Fruit fly (Drosophila melanogaster) whole organism, wandering third instar larva: Measurements from ENCODE around the gene CG16974.

Source experiments
- Abd-B ChIP-seq: fragments of >200 bp; optimal IDR thresholded peaks from 2 replicates; lab custom pipeline; 2017; ENCODE audit warnings: missing biosample characterization, missing genetic modification characterization
- CG32264 ChIP-seq: fragments of 200-800 bp; sonication (Bioruptor generic); optimal IDR thresholded peaks from 2 replicates; lab custom pipeline; 2016; ENCODE audit warnings: missing biosample characterization, missing genetic modification characterization
- CG9705 ChIP-seq: fragments of 200-800 bp; sonication (Bioruptor generic); optimal IDR thresholded peaks from 2 replicates; lab custom pipeline; 2018; ENCODE audit warnings: missing biosample characterization, mild to moderate bottlenecking, missing genetic modification characterization
- CrebA ChIP-seq: fragments of 200-800 bp; sonication (Bioruptor generic); optimal IDR thresholded peaks from 2 replicates; lab custom pipeline; 2016; ENCODE audit warnings: missing biosample characterization, mild to moderate bottlenecking, missing genetic modification characterization, borderline replicate concordance
- Dfd ChIP-seq: fragments of >200 bp; optimal IDR thresholded peaks from 2 replicates; lab custom pipeline; 2017; ENCODE audit warnings: missing biosample characterization, missing genetic modification characterization
- Dif ChIP-seq: fragments of 200-275, 200-300 bp; sonication (Bioruptor generic); optimal IDR thresholded peaks from 2 replicates; lab custom pipeline; 2018; ENCODE audit warnings: missing biosample characterization, missing genetic modification characterization; ENCODE audit not compliant: partially characterized antibody
- GATAd ChIP-seq: sonication (Bioruptor generic); optimal IDR thresholded peaks from 2 replicates; lab custom pipeline; 2016; ENCODE audit warnings: missing biosample characterization, missing genetic modification characterization
- HLH106 ChIP-seq: fragments of 200-800 bp; optimal IDR thresholded peaks from 3 replicates; lab custom pipeline; 2019; ENCODE audit warnings: missing biosample characterization, mild to moderate bottlenecking, missing genetic modification characterization, moderate library complexity
- Hnf4 ChIP-seq: fragments of 200-800 bp; sonication (Bioruptor generic); optimal IDR thresholded peaks from 2 replicates; lab custom pipeline; 2016; ENCODE audit warnings: missing biosample characterization, mild to moderate bottlenecking, missing genetic modification characterization
- Hr78 ChIP-seq: fragments of >200 bp; optimal IDR thresholded peaks from 2 replicates; lab custom pipeline; 2017; ENCODE audit warnings: missing biosample characterization, missing genetic modification characterization
- Hr83 ChIP-seq: fragments of 200-300 bp; sonication (Bioruptor generic); optimal IDR thresholded peaks from 2 replicates; lab custom pipeline; 2016; ENCODE audit warnings: missing biosample characterization, mild to moderate bottlenecking, missing genetic modification characterization, moderate library complexity; ENCODE audit not compliant: poor library complexity, severe bottlenecking
- Jra ChIP-seq: sonication (Bioruptor generic); optimal IDR thresholded peaks from 2 replicates; lab custom pipeline; 2016; ENCODE audit warnings: missing biosample characterization, missing genetic modification characterization
- Mio ChIP-seq: sonication (Bioruptor generic); optimal IDR thresholded peaks from 2 replicates; lab custom pipeline; 2016; ENCODE audit warnings: missing biosample characterization, missing genetic modification characterization
- Myc ChIP-seq: fragments of >200 bp; optimal IDR thresholded peaks from 2 replicates; lab custom pipeline; 2017
- N ChIP-seq: fragments of >200 bp; optimal IDR thresholded peaks from 2 replicates; lab custom pipeline; 2018; ENCODE audit warnings: missing biosample characterization, missing external identifiers, missing genetic modification characterization
- OdsH ChIP-seq: fragments of 200-800 bp; sonication (Bioruptor generic); optimal IDR thresholded peaks from 2 replicates; lab custom pipeline; 2016; ENCODE audit warnings: missing biosample characterization, mild to moderate bottlenecking, missing genetic modification characterization
- Rel ChIP-seq, 2 experiments: fragments of 200-800 bp; sonication (Bioruptor generic) in 1 of 2; optimal IDR thresholded peaks; 2 replicates in 1 of 2; 3 replicates in 1 of 2; lab custom pipeline; 2016 to 2019; ENCODE audit warnings: mild to moderate bottlenecking in 2 of 2, missing biosample characterization in 2 of 2, missing genetic modification characterization in 2 of 2, moderate library complexity in 1 of 2
- Sp1 ChIP-seq: fragments of 200-800 bp; sonication (Bioruptor generic); optimal IDR thresholded peaks from 3 replicates; lab custom pipeline; 2019; ENCODE audit warnings: missing biosample characterization, mild to moderate bottlenecking, missing genetic modification characterization, moderate library complexity
- brk ChIP-seq: fragments of 200-800 bp; sonication (Bioruptor generic); optimal IDR thresholded peaks from 2 replicates; lab custom pipeline; 2016; ENCODE audit warnings: missing biosample characterization, mild to moderate bottlenecking, missing genetic modification characterization
- dl ChIP-seq, 2 experiments: fragments of 175-275, 200-275 bp in 1 of 2; fragments of 200-275 bp in 1 of 2; sonication (Bioruptor generic); optimal IDR thresholded peaks; lab custom pipeline; 2018; ENCODE audit warnings: mild to moderate bottlenecking in 2 of 2, missing biosample characterization in 2 of 2, missing genetic modification characterization in 2 of 2, moderate library complexity in 2 of 2; ENCODE audit not compliant: partially characterized antibody in 2 of 2, insufficient read depth in 1 of 2
- dmrt93B ChIP-seq: fragments of 200-800 bp; sonication (Bioruptor generic); optimal IDR thresholded peaks from 2 replicates; lab custom pipeline; 2018; ENCODE audit warnings: missing biosample characterization, mild to moderate bottlenecking, missing genetic modification characterization
- dsf ChIP-seq: sonication (Bioruptor generic); optimal IDR thresholded peaks from 2 replicates; lab custom pipeline; 2016; ENCODE audit warnings: missing biosample characterization, missing genetic modification characterization, borderline replicate concordance
- ey ChIP-seq: fragments of 200-800 bp; sonication (Bioruptor generic); optimal IDR thresholded peaks from 2 replicates; lab custom pipeline; 2016; ENCODE audit warnings: missing biosample characterization, missing genetic modification characterization
- foxo ChIP-seq, 2 experiments: fragments of 200-800 bp; sonication (Bioruptor generic); optimal IDR thresholded peaks; 2 replicates in 1 of 2; 3 replicates in 1 of 2; lab custom pipeline; 2016 to 2017; ENCODE audit warnings: missing biosample characterization in 2 of 2, missing genetic modification characterization in 2 of 2
- fru ChIP-seq: fragments of 200-800 bp; sonication (Bioruptor generic); optimal IDR thresholded peaks from 3 replicates; lab custom pipeline; 2016; ENCODE audit warnings: missing biosample characterization, mild to moderate bottlenecking, missing genetic modification characterization
- h ChIP-seq: fragments of 200-800 bp; sonication (Bioruptor generic); optimal IDR thresholded peaks from 3 replicates; lab custom pipeline; 2016; ENCODE audit warnings: missing biosample characterization, mild to moderate bottlenecking, missing genetic modification characterization
- jim ChIP-seq: fragments of 175-275, 200-325 bp; sonication (Bioruptor generic); optimal IDR thresholded peaks from 2 replicates; lab custom pipeline; 2016; ENCODE audit warnings: missing biosample characterization, mild to moderate bottlenecking, missing genetic modification characterization
- lola ChIP-seq: fragments of >200 bp; optimal IDR thresholded peaks from 2 replicates; lab custom pipeline; 2017; ENCODE audit warnings: missing biosample characterization, missing genetic modification characterization
- psq ChIP-seq: fragments of 200-800 bp; sonication (Bioruptor generic); optimal IDR thresholded peaks from 3 replicates; lab custom pipeline; 2017; ENCODE audit warnings: missing biosample characterization, mild to moderate bottlenecking, missing genetic modification characterization, moderate library complexity
- rgr ChIP-seq: fragments of 200-800 bp; sonication (Bioruptor generic); optimal IDR thresholded peaks from 3 replicates; lab custom pipeline; 2016; ENCODE audit warnings: missing biosample characterization, mild to moderate bottlenecking, missing genetic modification characterization
- sage ChIP-seq: fragments of 200-800 bp; sonication (Bioruptor generic); optimal IDR thresholded peaks from 2 replicates; lab custom pipeline; 2016; ENCODE audit warnings: missing biosample characterization, mild to moderate bottlenecking, missing genetic modification characterization
- sv ChIP-seq: fragments of 200-800 bp; sonication (Bioruptor generic); optimal IDR thresholded peaks from 3 replicates; lab custom pipeline; 2016; ENCODE audit warnings: missing biosample characterization, missing genetic modification characterization
- tai ChIP-seq: sonication (Bioruptor generic); optimal IDR thresholded peaks from 2 replicates; lab custom pipeline; 2016; ENCODE audit warnings: missing biosample characterization, missing genetic modification characterization
- usp ChIP-seq: fragments of >200 bp; optimal IDR thresholded peaks from 2 replicates; lab custom pipeline; 2017; ENCODE audit warnings: missing biosample characterization, missing genetic modification characterization
- woc ChIP-seq: sonication (Bioruptor generic); optimal IDR thresholded peaks from 2 replicates; lab custom pipeline; 2016; ENCODE audit warnings: missing biosample characterization, mild to moderate bottlenecking, missing genetic modification characterization

The CG16974 gene

DNA sequence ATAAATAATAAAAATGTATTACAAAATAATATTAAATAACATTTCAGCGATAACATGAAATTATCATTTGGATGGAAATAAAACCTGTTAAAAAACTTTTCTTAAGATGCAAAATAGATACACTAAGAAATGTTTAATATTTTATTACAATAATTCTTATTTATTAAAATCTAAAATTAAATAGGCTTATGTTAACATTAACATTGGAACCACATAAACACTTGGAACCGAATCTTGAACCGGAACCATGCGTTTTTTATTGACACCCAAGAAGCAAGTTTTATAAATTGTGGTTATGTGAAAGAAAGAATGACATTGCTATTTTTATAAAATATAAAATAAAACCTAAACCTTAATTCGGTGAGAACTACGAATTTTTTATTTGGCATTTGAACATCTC is 31.6 kb downstream of the CG16974 start, which contains the start of gene kmg:
kmg (plus strand) TSS at position 301 of the 400 bp plus-strand sequence.
- TF ChIP-seq CG9705 (GFP tag; lab: Kevin White, UChicago), result no peak
- no peak for TF ChIP-seq brk (GFP tag; lab: Kevin White, UChicago)
- no peak for TF ChIP-seq lola (GFP tag; lab: Kevin White, UChicago)
- no peak for TF ChIP-seq jim (GFP tag; lab: Kevin White, UChicago)
- no peak for TF ChIP-seq Rel (GFP tag; optimal IDR thresholded peaks at IDR 0.05; lab: Kevin White, UChicago)
- no peak for TF ChIP-seq Rel (tag; optimal IDR thresholded peaks at IDR 0.05; lab: Kevin White, UChicago)
- no peak for TF ChIP-seq ey (GFP tag; lab: Kevin White, UChicago)
- no peak for TF ChIP-seq dl (GFP tag; optimal IDR thresholded peaks at IDR 0.05; lab: Kevin White, UChicago; ENCODE audit: insufficient read depth in 1 of 2, partially characterized antibody in 2 of 2)
- TF ChIP-seq Hr78 (GFP tag; lab: Kevin White, UChicago), result no peak
- no peak for TF ChIP-seq Abd-B (GFP tag; lab: Kevin White, UChicago)
- TF ChIP-seq Jra (GFP tag; lab: Kevin White, UChicago), result no peak
- TF ChIP-seq CG32264 (GFP tag; lab: Kevin White, UChicago), result no peak
- TF ChIP-seq, all 38 proteins: peak for 0

DNA sequence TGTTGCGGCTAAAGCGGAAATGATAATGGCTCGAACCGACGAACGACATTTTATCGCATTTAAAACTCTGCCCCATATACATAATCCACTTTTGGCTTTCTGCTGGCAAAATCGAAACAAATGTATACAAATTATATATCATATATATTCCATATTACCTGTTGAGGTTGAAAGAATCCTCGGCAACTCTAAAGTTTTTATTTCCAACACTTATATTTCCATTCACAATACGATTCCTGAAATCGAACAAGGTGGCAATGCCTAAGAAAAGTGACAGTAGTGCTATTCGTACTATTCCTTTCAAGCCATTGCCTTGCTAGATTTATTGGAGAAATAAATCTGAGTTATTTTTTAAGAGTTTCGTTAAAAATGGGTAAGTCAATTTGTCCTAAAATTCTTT is 33.3 kb downstream of the CG16974 start, which contains the start of gene Pk34A:
Pk34A (plus strand) TSS at position 301 of the 400 bp plus-strand sequence.
- TF ChIP-seq Sp1 (GFP tag; lab: Kevin White, UChicago), result no peak
- no peak for TF ChIP-seq OdsH
- TF ChIP-seq jim (GFP tag; lab: Kevin White, UChicago), result no peak
- no peak for TF ChIP-seq Dfd (GFP tag; lab: Kevin White, UChicago)

DNA sequence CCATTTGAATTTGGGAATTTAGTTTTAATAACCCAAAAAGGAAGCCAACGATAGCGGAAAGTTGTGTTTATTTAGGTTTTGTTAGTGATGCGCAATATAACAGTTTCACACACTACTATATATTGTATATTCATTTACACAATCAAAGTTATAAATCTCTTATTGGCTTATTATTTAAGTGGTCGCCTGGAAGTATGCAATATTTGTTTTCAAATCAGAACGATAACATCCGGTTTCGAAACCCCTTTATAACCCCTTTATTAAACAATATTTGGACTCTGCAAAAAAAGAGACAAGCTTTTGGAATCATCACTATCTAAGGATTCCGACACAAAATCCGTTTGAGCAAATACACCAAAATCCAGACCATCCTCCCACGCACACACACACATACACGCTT is 33.9 kb downstream of the CG16974 start:
- TF ChIP-seq Rel (GFP tag; optimal IDR thresholded peaks at IDR 0.05; lab: Kevin White, UChicago), result no peak
- TF ChIP-seq Rel (tag; optimal IDR thresholded peaks at IDR 0.05; lab: Kevin White, UChicago), result no peak
- no peak for TF ChIP-seq CG9705 (GFP tag; lab: Kevin White, UChicago)
- no peak for TF ChIP-seq woc (GFP tag; lab: Kevin White, UChicago)
- no peak for TF ChIP-seq sv (GFP tag; lab: Kevin White, UChicago)
- no peak for TF ChIP-seq Dfd (GFP tag; lab: Kevin White, UChicago)
- TF ChIP-seq Hr83 (GFP tag; lab: Kevin White, UChicago), result no peak
- no peak for TF ChIP-seq N (GFP tag; lab: Kevin White, UChicago)
- TF ChIP-seq fru (GFP tag; lab: Kevin White, UChicago), result no peak
- peak; percentile 27 for TF ChIP-seq HLH106 (tag; lab: Kevin White, UChicago)
- peak; percentile 28 for TF ChIP-seq h (GFP tag; lab: Kevin White, UChicago)
- no peak for TF ChIP-seq Jra (GFP tag; lab: Kevin White, UChicago)
- no peak for TF ChIP-seq jim (GFP tag; lab: Kevin White, UChicago)
- TF ChIP-seq psq (GFP tag; lab: Kevin White, UChicago), result no peak
- TF ChIP-seq dl (GFP tag; optimal IDR thresholded peaks at IDR 0.05; lab: Kevin White, UChicago; ENCODE audit: insufficient read depth in 1 of 2, partially characterized antibody in 2 of 2), result no peak
- peak; percentile 28 for TF ChIP-seq rgr
- no peak for TF ChIP-seq brk (GFP tag; lab: Kevin White, UChicago)
- TF ChIP-seq ey (GFP tag; lab: Kevin White, UChicago), result no peak
- TF ChIP-seq GATAd (GFP tag; lab: Kevin White, UChicago), result no peak
- TF ChIP-seq sage (GFP tag; lab: Kevin White, UChicago), result no peak
- TF ChIP-seq dmrt93B (GFP tag; lab: Kevin White, UChicago), result peak; percentile 5
- TF ChIP-seq Dif (GFP tag; lab: Kevin White, UChicago), result no peak
- TF ChIP-seq tai (GFP tag; lab: Kevin White, UChicago), result no peak
- TF ChIP-seq Hnf4 (GFP tag; lab: Kevin White, UChicago), result no peak
- TF ChIP-seq lola (GFP tag; lab: Kevin White, UChicago), result no peak
- no peak for TF ChIP-seq usp
- no peak for TF ChIP-seq CG32264 (GFP tag; lab: Kevin White, UChicago)
- no peak for TF ChIP-seq Hr78 (GFP tag; lab: Kevin White, UChicago)
- no peak for TF ChIP-seq dsf (GFP tag; lab: Kevin White, UChicago)
- TF ChIP-seq Abd-B (GFP tag; lab: Kevin White, UChicago), result no peak
- TF ChIP-seq Mio (GFP tag; lab: Kevin White, UChicago), result no peak
- no peak for TF ChIP-seq CrebA (GFP tag; lab: Kevin White, UChicago)
- TF ChIP-seq Myc (lab: Kevin White, UChicago), result peak; percentile 17
- no peak for TF ChIP-seq foxo (GFP tag; optimal IDR thresholded peaks at IDR 0.05; lab: Kevin White, UChicago)
